Fruit fly (Drosophila melanogaster) whole organism, adult: ENCODE results near the gene CG43220.

Experiments used
- CG11617 ChIP-seq: fragments of 200-800 bp; sonication (Bioruptor generic); optimal IDR thresholded peaks from 2 replicates; lab custom pipeline; 2017; ENCODE audit warnings: mild to moderate bottlenecking, missing biosample characterization, missing genetic modification reagents, missing genetic modification characterization
- CG12768 ChIP-seq: fragments of 200-800 bp; sonication (Bioruptor generic); optimal IDR thresholded peaks from 2 replicates; lab custom pipeline; 2017; ENCODE audit warnings: missing biosample characterization, missing genetic modification characterization, mild to moderate bottlenecking, moderate library complexity, missing genetic modification reagents
- CG14711 ChIP-seq: fragments of 200-800 bp; sonication (Bioruptor generic); optimal IDR thresholded peaks from 2 replicates; lab custom pipeline; 2018; ENCODE audit warnings: missing biosample characterization, mild to moderate bottlenecking, missing genetic modification characterization, moderate library complexity
- CG1620 ChIP-seq: fragments of 200-800 bp; sonication (Bioruptor generic); optimal IDR thresholded peaks from 2 replicates; lab custom pipeline; 2016; ENCODE audit warnings: missing biosample characterization, missing genetic modification characterization
- CG33017 ChIP-seq: fragments of 200-800 bp; sonication (Bioruptor generic); optimal IDR thresholded peaks from 2 replicates; lab custom pipeline; 2018; ENCODE audit warnings: missing biosample characterization, mild to moderate bottlenecking, missing genetic modification characterization, moderate library complexity
- CG5204 ChIP-seq: fragments of 200-800 bp; sonication (Bioruptor generic); optimal IDR thresholded peaks from 2 replicates; lab custom pipeline; 2016; ENCODE audit warnings: missing biosample characterization, missing genetic modification characterization
- CG7045 ChIP-seq: fragments of 200-800 bp; sonication (Bioruptor generic); optimal IDR thresholded peaks from 2 replicates; lab custom pipeline; 2017; ENCODE audit warnings: missing biosample characterization, mild to moderate bottlenecking, missing genetic modification characterization
- CG7101 ChIP-seq: fragments of 200-800 bp; sonication (Bioruptor generic); optimal IDR thresholded peaks from 2 replicates; lab custom pipeline; 2018; ENCODE audit warnings: missing biosample characterization, mild to moderate bottlenecking, missing genetic modification characterization, moderate library complexity
- Clk ChIP-seq: fragments of 200-800 bp; sonication (Bioruptor generic); optimal IDR thresholded peaks from 2 replicates; lab custom pipeline; 2017; ENCODE audit warnings: missing biosample characterization, missing genetic modification characterization
- Crg-1 ChIP-seq: fragments of 200-800 bp; sonication (Bioruptor generic); optimal IDR thresholded peaks from 2 replicates; lab custom pipeline; 2016; ENCODE audit warnings: missing biosample characterization, missing genetic modification characterization
- Hr96 ChIP-seq: fragments of 200-800 bp; sonication (Bioruptor generic); optimal IDR thresholded peaks from 2 replicates; lab custom pipeline; 2016; ENCODE audit warnings: missing biosample characterization, missing genetic modification characterization
- Mnt ChIP-seq: fragments of 200-800 bp; sonication (Bioruptor generic); optimal IDR thresholded peaks from 2 replicates; lab custom pipeline; 2016; ENCODE audit warnings: missing biosample characterization, mild to moderate bottlenecking, missing genetic modification characterization
- bab1 ChIP-seq: fragments of 200-800 bp; sonication (Bioruptor generic); optimal IDR thresholded peaks from 3 replicates; lab custom pipeline; 2019; ENCODE audit warnings: missing biosample characterization, mild to moderate bottlenecking, missing genetic modification characterization, moderate library complexity
- cic ChIP-seq: fragments of 200-800 bp; sonication (Bioruptor generic); optimal IDR thresholded peaks from 2 replicates; lab custom pipeline; 2017; ENCODE audit warnings: missing biosample characterization, mild to moderate bottlenecking, missing genetic modification characterization, moderate library complexity
- cnc ChIP-seq, 2 experiments: fragments of >200 bp; optimal IDR thresholded peaks; 2 replicates each; lab custom pipeline; 2017
- kay ChIP-seq: fragments of 200-800 bp; sonication (Bioruptor generic); peaks from one replicate; lab custom pipeline; 2016; ENCODE audit warnings: missing biosample characterization, missing genetic modification characterization, borderline replicate concordance
- ovo ChIP-seq: fragments of 200-800 bp; sonication (Bioruptor generic); optimal IDR thresholded peaks from 2 replicates; lab custom pipeline; 2016; ENCODE audit warnings: missing biosample characterization, missing genetic modification characterization
- pad ChIP-seq: fragments of 200-800 bp; sonication (Bioruptor generic); optimal IDR thresholded peaks from 3 replicates; lab custom pipeline; 2017; ENCODE audit warnings: missing biosample characterization, missing genetic modification characterization, mild to moderate bottlenecking, moderate library complexity, missing genetic modification reagents
- tj ChIP-seq: fragments of 200-800 bp; sonication (Bioruptor generic); optimal IDR thresholded peaks from 3 replicates; lab custom pipeline; 2017; ENCODE audit warnings: missing biosample characterization, mild to moderate bottlenecking, missing genetic modification characterization, moderate library complexity
- toe ChIP-seq: fragments of 200-800 bp; sonication (Bioruptor generic); optimal IDR thresholded peaks from 2 replicates; lab custom pipeline; 2016; ENCODE audit warnings: missing biosample characterization, missing genetic modification characterization

The CG43220 gene

dm6 chr2L:17452084-17452483 lies 34.3 kb upstream of the CG43220 start:
- TF ChIP-seq cic (GFP tag; lab: Kevin White, UChicago) (no peak), kay (GFP tag; lab: Kevin White, UChicago) (no peak), bab1 (GFP tag; lab: Kevin White, UChicago) (no peak), ovo (GFP tag; lab: Kevin White, UChicago) (no peak), cnc (optimal IDR thresholded peaks at IDR 0.05; lab: Kevin White, UChicago) (no peak), Clk (GFP tag; lab: Kevin White, UChicago) (no peak), CG7045 (GFP tag; lab: Kevin White, UChicago) (no peak), CG1620 (GFP tag; lab: Kevin White, UChicago) (no peak), CG12768 (no peak), CG33017 (tag; lab: Kevin White, UChicago) (no peak), CG11617 (GFP tag; lab: Kevin White, UChicago) (no peak), Hr96 (GFP tag; lab: Kevin White, UChicago) (no peak), tj (GFP tag; lab: Kevin White, UChicago) (no peak), toe (no peak), pad (no peak), CG7101 (tag; lab: Kevin White, UChicago) (no peak), CG14711 (tag; lab: Kevin White, UChicago) (no peak), Crg-1 (GFP tag; lab: Kevin White, UChicago) (no peak)

- no peak for TF ChIP-seq cic (GFP tag; lab: Kevin White, UChicago)
- TF ChIP-seq bab1 (GFP tag; lab: Kevin White, UChicago) = no peak
- TF ChIP-seq kay (GFP tag; lab: Kevin White, UChicago) = no peak
- TF ChIP-seq Hr96 (GFP tag; lab: Kevin White, UChicago) = no peak
- no peak for TF ChIP-seq CG11617 (GFP tag; lab: Kevin White, UChicago)
- no peak for TF ChIP-seq Clk (GFP tag; lab: Kevin White, UChicago)
Measured at dm6 chr2L:17452624-17453023, 33.7 kb upstream of the CG43220 start, which contains the start of gene CG5050. TSS of gene CG5050 (plus strand) at chr2L:17452924.

dm6 chr2L:17455823-17456222 lies 30.5 kb upstream of the CG43220 start, which contains the start of gene SPH93:
TSS of gene SPH93 (minus strand) at chr2L:17455923.
- no peak for TF ChIP-seq CG7101 (tag; lab: Kevin White, UChicago)
- no peak for TF ChIP-seq bab1 (GFP tag; lab: Kevin White, UChicago)
- no peak for TF ChIP-seq CG14711 (tag; lab: Kevin White, UChicago)
- TF ChIP-seq toe = no peak
- no peak for TF ChIP-seq Clk (GFP tag; lab: Kevin White, UChicago)
- TF ChIP-seq CG12768 = no peak
- no peak for TF ChIP-seq ovo (GFP tag; lab: Kevin White, UChicago)
- no peak for TF ChIP-seq Crg-1 (GFP tag; lab: Kevin White, UChicago)
- no peak for TF ChIP-seq Mnt (GFP tag; lab: Kevin White, UChicago)
- no peak for TF ChIP-seq pad
- TF ChIP-seq CG5204 (GFP tag; lab: Kevin White, UChicago) = no peak
- no peak for TF ChIP-seq CG33017 (tag; lab: Kevin White, UChicago)
- no peak for TF ChIP-seq CG7045 (GFP tag; lab: Kevin White, UChicago)
- TF ChIP-seq kay (GFP tag; lab: Kevin White, UChicago) = no peak
- TF ChIP-seq Hr96 (GFP tag; lab: Kevin White, UChicago) = no peak
- TF ChIP-seq tj (GFP tag; lab: Kevin White, UChicago) = no peak

dm6 chr2L:17457944-17458343 lies 28.4 kb upstream of the CG43220 start, which contains the start of gene CG18563:
TSS of gene CG18563 (minus strand) at chr2L:17458044.
- TF ChIP-seq Hr96 (GFP tag; lab: Kevin White, UChicago) (no peak), kay (GFP tag; lab: Kevin White, UChicago) (peak; percentile 70)

dm6 chr2L:17465915-17466677 lies 20.3 kb upstream of the CG43220 start:
- TF ChIP-seq CG1620 (GFP tag; lab: Kevin White, UChicago) (no peak), kay (GFP tag; lab: Kevin White, UChicago) (peak; percentile 30), toe (peak; percentile 21), CG12768 (no peak), CG7101 (tag; lab: Kevin White, UChicago) (peak; percentile 23), bab1 (GFP tag; lab: Kevin White, UChicago) (no peak), Hr96 (GFP tag; lab: Kevin White, UChicago) (peak; percentile 37), CG7045 (GFP tag; lab: Kevin White, UChicago) (peak; percentile 61), CG33017 (tag; lab: Kevin White, UChicago) (no peak)

- no peak for TF ChIP-seq toe
- TF ChIP-seq cic (GFP tag; lab: Kevin White, UChicago) = no peak
- no peak for TF ChIP-seq CG1620 (GFP tag; lab: Kevin White, UChicago)
- TF ChIP-seq CG7045 (GFP tag; lab: Kevin White, UChicago) = no peak
- no peak for TF ChIP-seq CG5204 (GFP tag; lab: Kevin White, UChicago)
- TF ChIP-seq tj (GFP tag; lab: Kevin White, UChicago) = no peak
- TF ChIP-seq Clk (GFP tag; lab: Kevin White, UChicago) = no peak
- TF ChIP-seq Hr96 (GFP tag; lab: Kevin White, UChicago) = no peak
- no peak for TF ChIP-seq CG14711 (tag; lab: Kevin White, UChicago)
- TF ChIP-seq Crg-1 (GFP tag; lab: Kevin White, UChicago) = no peak
- TF ChIP-seq cnc (optimal IDR thresholded peaks at IDR 0.05; lab: Kevin White, UChicago) = no peak
- no peak for TF ChIP-seq bab1 (GFP tag; lab: Kevin White, UChicago)
- no peak for TF ChIP-seq CG12768
- no peak for TF ChIP-seq ovo (GFP tag; lab: Kevin White, UChicago)
- TF ChIP-seq Mnt (GFP tag; lab: Kevin White, UChicago) = no peak
- TF ChIP-seq pad = no peak
- no peak for TF ChIP-seq kay (GFP tag; lab: Kevin White, UChicago)
Measured at dm6 chr2L:17466950-17467349, 19.4 kb upstream of the CG43220 start.
